Worm (Caenorhabditis elegans) whole organism, young adult: Measurements from ENCODE around the gene R01H2.1.
A peak's percentile ranks its signal among the peaks of the same experiment; 100 is the strongest.

Source experiments
- B0261.1 ChIP-seq: sonication (generic microtip); optimal IDR thresholded peaks from 2 replicates; lab custom pipeline; 2016; ENCODE audit warnings: mild to moderate bottlenecking, missing genetic modification characterization, moderate library complexity, missing compliant biosample characterization
- B0336.3 ChIP-seq: fragments of 200-800 bp; sonication (Bioruptor generic); IDR thresholded peaks from 2 replicates; pipeline ENCODE4 v1.3.6; 2022; ENCODE audit warnings: missing genetic modification characterization, missing compliant biosample characterization
- C06A6.2 ChIP-seq: fragments of 200-800 bp; sonication (Bioruptor generic); conservative IDR thresholded peaks from 2 replicates; pipeline ENCODE4 v1.3.6; 2022; ENCODE audit warnings: missing genetic modification characterization, missing compliant biosample characterization
- F23B12.7 ChIP-seq: sonication (generic microtip); optimal IDR thresholded peaks from 2 replicates; lab custom pipeline; 2017; ENCODE audit warnings: missing genetic modification characterization, mild to moderate bottlenecking, missing compliant biosample characterization, antibody characterized with exemption, moderate library complexity; ENCODE audit not compliant: insufficient read depth
- F37B4.10 ChIP-seq: fragments of 200-800 bp; sonication (Bioruptor generic); IDR thresholded peaks from 2 replicates; pipeline ENCODE4 v1.3.6; 2022; ENCODE audit warnings: missing genetic modification characterization, missing compliant biosample characterization
- F39B2.1 ChIP-seq: fragments of 200-800 bp; sonication (Bioruptor generic); IDR thresholded peaks from 2 replicates; pipeline ENCODE4 v1.3.6; 2022; ENCODE audit warnings: missing genetic modification reagents, missing genetic modification characterization, missing compliant biosample characterization
- F52B5.7 ChIP-seq: sonication (generic microtip); optimal IDR thresholded peaks from 2 replicates; lab custom pipeline; 2016; ENCODE audit warnings: mild to moderate bottlenecking, missing genetic modification characterization, missing compliant biosample characterization
- F57A8.1 ChIP-seq: fragments of 200-800 bp; sonication (Bioruptor generic); optimal IDR thresholded peaks from 2 replicates; lab custom pipeline; 2018; ENCODE audit warnings: mild to moderate bottlenecking, missing genetic modification characterization, moderate library complexity, missing compliant biosample characterization
- F57C9.4 ChIP-seq: sonication (generic microtip); optimal IDR thresholded peaks from 2 replicates; lab custom pipeline; 2017; ENCODE audit warnings: mild to moderate bottlenecking, missing genetic modification characterization, missing compliant biosample characterization
- T26A5.8 ChIP-seq: sonication (generic microtip); optimal IDR thresholded peaks from 2 replicates; lab custom pipeline; 2016; ENCODE audit warnings: missing genetic modification characterization, missing compliant biosample characterization
- Y53F4B.3 ChIP-seq: fragments of 200-800 bp; sonication (Bioruptor generic); IDR thresholded peaks from 2 replicates; pipeline ENCODE4 v1.3.6; 2022; ENCODE audit warnings: missing genetic modification reagents, missing genetic modification characterization, missing compliant biosample characterization
- Y56A3A.18 ChIP-seq: fragments of 200-800 bp; sonication (Bioruptor generic); IDR thresholded peaks from 2 replicates; pipeline ENCODE4 v1.3.6; 2022; ENCODE audit warnings: missing genetic modification reagents, missing genetic modification characterization, missing compliant biosample characterization
- Y67H2A.10 ChIP-seq: fragments of 200-800 bp; sonication (Bioruptor generic); conservative IDR thresholded peaks from 2 replicates; pipeline ENCODE4 v1.3.6; 2022; ENCODE audit warnings: missing genetic modification reagents, missing genetic modification characterization, missing compliant biosample characterization
- Y95B8A.8 ChIP-seq: fragments of 200-800 bp; sonication (Bioruptor generic); IDR thresholded peaks from 2 replicates; pipeline ENCODE4 v1.3.6; 2022; ENCODE audit warnings: missing genetic modification reagents, missing genetic modification characterization, missing compliant biosample characterization
- ZK185.1 ChIP-seq: sonication (generic microtip); optimal IDR thresholded peaks from 2 replicates; lab custom pipeline; 2016; ENCODE audit warnings: mild to moderate bottlenecking, missing genetic modification characterization, missing compliant biosample characterization; ENCODE audit not compliant: poor library complexity, severe bottlenecking
- bed-2 ChIP-seq: fragments of 200-800 bp; sonication (Bioruptor generic); IDR thresholded peaks from 2 replicates; pipeline ENCODE4 v1.3.6; 2022; ENCODE audit warnings: missing genetic modification reagents, missing genetic modification characterization, missing compliant biosample characterization
- ceh-91 ChIP-seq: fragments of 200-800 bp; sonication (Bioruptor generic); IDR thresholded peaks from 2 replicates; pipeline ENCODE4 v1.3.6; 2022; ENCODE audit warnings: missing genetic modification reagents, missing genetic modification characterization, missing compliant biosample characterization
- die-1 ChIP-seq: sonication (generic microtip); optimal IDR thresholded peaks from 2 replicates; lab custom pipeline; 2016; ENCODE audit warnings: missing genotype, mild to moderate bottlenecking, missing genetic modification characterization, missing compliant biosample characterization
- dox-1 ChIP-seq: fragments of 200-800 bp; sonication (Bioruptor generic); IDR thresholded peaks from 2 replicates; pipeline ENCODE4 v1.3.6; 2022; ENCODE audit warnings: missing genetic modification reagents, missing genetic modification characterization, missing compliant biosample characterization
- efl-1 ChIP-seq: fragments of 150-350 bp; optimal IDR thresholded peaks from 2 replicates; lab custom pipeline; 2014; ENCODE audit warnings: missing biosample characterization, missing genetic modification reagents, missing genetic modification characterization
- egrh-3 ChIP-seq: fragments of 200-800 bp; sonication (Bioruptor generic); IDR thresholded peaks from 2 replicates; pipeline ENCODE4 v1.3.6; 2022; ENCODE audit warnings: missing genetic modification reagents, missing genetic modification characterization, missing compliant biosample characterization
- ekl-4 ChIP-seq: fragments of 200-800 bp; sonication (Bioruptor generic); IDR thresholded peaks from 2 replicates; pipeline ENCODE4 v1.3.6; 2022; ENCODE audit warnings: missing genetic modification reagents, missing genetic modification characterization, missing compliant biosample characterization
- ets-4 ChIP-seq: fragments of 200-800 bp; sonication (Bioruptor generic); optimal IDR thresholded peaks from 2 replicates; lab custom pipeline; 2018; ENCODE audit warnings: mild to moderate bottlenecking, missing genetic modification characterization, missing compliant biosample characterization
- fkh-3 ChIP-seq: sonication (generic microtip); optimal IDR thresholded peaks from 2 replicates; lab custom pipeline; 2016; ENCODE audit warnings: mild to moderate bottlenecking, missing genetic modification characterization, missing compliant biosample characterization
- hlh-12 ChIP-seq: sonication (generic microtip); optimal IDR thresholded peaks from 2 replicates; lab custom pipeline; 2016; ENCODE audit warnings: missing genetic modification characterization, missing compliant biosample characterization
- hlh-26 ChIP-seq: fragments of 200-800 bp; sonication (Bioruptor generic); conservative IDR thresholded peaks from 2 replicates; pipeline ENCODE4 v1.3.6; 2022; ENCODE audit warnings: missing genetic modification reagents, missing genetic modification characterization, missing compliant biosample characterization
- hrde-1 ChIP-seq: sonication (generic microtip); optimal IDR thresholded peaks from 2 replicates; lab custom pipeline; 2016; ENCODE audit warnings: missing genetic modification characterization, mild to moderate bottlenecking, missing compliant biosample characterization, moderate library complexity, missing genotype, missing genetic modification reagents, borderline replicate concordance
- hsf-1 ChIP-seq: fragments of 200-800 bp; sonication (Bioruptor generic); IDR thresholded peaks from 2 replicates; pipeline ENCODE4 v1.3.6; 2022; ENCODE audit warnings: missing genetic modification reagents, missing genetic modification characterization, missing compliant biosample characterization
- lin-35 ChIP-seq, 3 experiments: fragments of 150-350 bp in 2 of 3; sonication (generic microtip) in 1 of 3; optimal IDR thresholded peaks; 2 replicates each; lab custom pipeline; 2014 to 2018; ENCODE audit warnings: missing biosample characterization in 3 of 3, missing genetic modification characterization in 3 of 3, missing genetic modification reagents in 3 of 3
- madf-10 ChIP-seq: sonication (generic microtip); optimal IDR thresholded peaks from 2 replicates; lab custom pipeline; 2016; ENCODE audit warnings: mild to moderate bottlenecking, missing genetic modification characterization, missing compliant biosample characterization
- madf-6 ChIP-seq: fragments of 200-800 bp; sonication (Bioruptor generic); IDR thresholded peaks from 2 replicates; pipeline ENCODE4 v1.3.6; 2022; ENCODE audit warnings: missing genetic modification reagents, missing genetic modification characterization, missing compliant biosample characterization
- madf-8 ChIP-seq: fragments of 200-800 bp; sonication (Bioruptor generic); conservative IDR thresholded peaks from 2 replicates; pipeline ENCODE4 v1.3.6; 2022; ENCODE audit warnings: missing genetic modification reagents, missing genetic modification characterization, missing compliant biosample characterization
- mxl-1 ChIP-seq: sonication (generic microtip); optimal IDR thresholded peaks from 2 replicates; lab custom pipeline; 2016; ENCODE audit warnings: missing genetic modification characterization, missing compliant biosample characterization
- nhr-120 ChIP-seq: fragments of 200-800 bp; sonication (Bioruptor generic); IDR thresholded peaks from 2 replicates; pipeline ENCODE4 v1.3.6; 2022; ENCODE audit warnings: missing genetic modification characterization, missing compliant biosample characterization
- nhr-179 ChIP-seq: sonication (generic microtip); optimal IDR thresholded peaks from 2 replicates; lab custom pipeline; 2016; ENCODE audit warnings: mild to moderate bottlenecking, missing genetic modification characterization, missing compliant biosample characterization
- pha-4 ChIP-seq: fragments of 150-350 bp; sonication (generic microtip); optimal IDR thresholded peaks from 2 replicates; lab custom pipeline; 2014; ENCODE audit warnings: missing biosample characterization, missing genetic modification reagents, missing genetic modification characterization
- repo-1 ChIP-seq: sonication (generic microtip); optimal IDR thresholded peaks from 2 replicates; lab custom pipeline; 2017; ENCODE audit warnings: mild to moderate bottlenecking, missing genetic modification characterization, missing compliant biosample characterization
- rpc-1 ChIP-seq, 2 experiments: fragments of 150-350 bp in 1 of 2; sonication (generic microtip) in 1 of 2; optimal IDR thresholded peaks; 2 replicates each; lab custom pipeline; 2014 to 2018; ENCODE audit warnings: missing biosample characterization in 1 of 2, missing genetic modification characterization in 1 of 2, missing genetic modification reagents in 1 of 2, missing genotype in 1 of 2
- snpc-1.1 ChIP-seq: sonication (generic microtip); optimal IDR thresholded peaks from 2 replicates; lab custom pipeline; 2017; ENCODE audit warnings: missing genetic modification characterization, mild to moderate bottlenecking, missing compliant biosample characterization, antibody characterized with exemption, moderate library complexity, missing genotype, missing genetic modification reagents; ENCODE audit not compliant: insufficient read depth
- snpc-3.4 ChIP-seq: sonication (generic microtip); optimal IDR thresholded peaks from 2 replicates; lab custom pipeline; 2017; ENCODE audit warnings: missing genetic modification characterization, mild to moderate bottlenecking, missing compliant biosample characterization, antibody characterized with exemption, moderate library complexity, missing genotype, missing genetic modification reagents
- tbp1 ChIP-seq: fragments of 200-800 bp; sonication (Bioruptor generic); optimal IDR thresholded peaks from 2 replicates; lab custom pipeline; 2018; ENCODE audit warnings: mild to moderate bottlenecking, missing genetic modification characterization, missing compliant biosample characterization
- zfh-2 ChIP-seq: fragments of 200-800 bp; sonication (Bioruptor generic); conservative IDR thresholded peaks from 2 replicates; pipeline ENCODE4 v1.3.6; 2022; ENCODE audit warnings: missing genetic modification reagents, missing genetic modification characterization, missing compliant biosample characterization
- ztf-25 ChIP-seq: fragments of 200-800 bp; sonication (Bioruptor generic); IDR thresholded peaks from 2 replicates; pipeline ENCODE4 v1.3.6; 2022; ENCODE audit warnings: missing genetic modification reagents, missing genetic modification characterization, missing compliant biosample characterization
- ztf-3 ChIP-seq: fragments of 200-800 bp; sonication (Bioruptor generic); optimal IDR thresholded peaks from 2 replicates; lab custom pipeline; 2018; ENCODE audit warnings: mild to moderate bottlenecking, missing genetic modification characterization, missing compliant biosample characterization

Gene R01H2.1

ce11 chrIII:7062580-7062979, at the start of gene R01H2.1:
Gene R01H2.1 (plus strand): TSS chrIII:7062880.
- TF ChIP-seq repo-1 (tag; lab: Kevin White, UChicago) (no peak), hlh-26 (no peak), die-1 (tag; lab: Kevin White, UChicago) (no peak)
- TF ChIP-seq, all 124 proteins: peak for 0

DNA sequence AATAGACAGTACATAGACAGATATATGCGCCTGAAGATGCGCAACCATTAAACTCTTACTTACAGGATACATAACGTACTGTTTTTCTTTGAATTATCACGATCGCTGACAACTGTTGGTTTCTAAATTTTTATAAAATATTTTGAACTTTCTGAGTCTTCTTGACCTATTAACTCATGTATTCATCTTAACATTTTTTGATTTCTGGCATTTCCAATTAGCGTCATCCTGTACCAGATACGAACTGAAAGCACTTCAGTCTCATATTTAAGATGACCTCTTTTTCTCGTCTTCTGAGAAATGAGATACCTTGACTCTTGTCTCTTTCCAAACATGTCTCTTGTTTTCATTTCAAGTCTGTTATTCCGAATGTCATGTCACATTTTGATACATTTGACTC, 48.9 kb upstream of the R01H2.1 start:
- TF ChIP-seq mxl-1 (tag; lab: Kevin White, UChicago), result no peak
- no peak for TF ChIP-seq F23B12.7 (tag; lab: Kevin White, UChicago)
- no peak for TF ChIP-seq ZK185.1 (tag; lab: Kevin White, UChicago)
- TF ChIP-seq efl-1 (GFP tag; lab: Kevin White, UChicago), result no peak
- no peak for TF ChIP-seq F57C9.4 (tag; lab: Kevin White, UChicago)
- no peak for TF ChIP-seq nhr-179 (tag; lab: Kevin White, UChicago)
- TF ChIP-seq ceh-91, result no peak
- no peak for TF ChIP-seq Y53F4B.3
- no peak for TF ChIP-seq C06A6.2 (GFP tag; lab: Robert Waterston, UW)
- TF ChIP-seq fkh-3 (tag; lab: Kevin White, UChicago), result no peak

DNA sequence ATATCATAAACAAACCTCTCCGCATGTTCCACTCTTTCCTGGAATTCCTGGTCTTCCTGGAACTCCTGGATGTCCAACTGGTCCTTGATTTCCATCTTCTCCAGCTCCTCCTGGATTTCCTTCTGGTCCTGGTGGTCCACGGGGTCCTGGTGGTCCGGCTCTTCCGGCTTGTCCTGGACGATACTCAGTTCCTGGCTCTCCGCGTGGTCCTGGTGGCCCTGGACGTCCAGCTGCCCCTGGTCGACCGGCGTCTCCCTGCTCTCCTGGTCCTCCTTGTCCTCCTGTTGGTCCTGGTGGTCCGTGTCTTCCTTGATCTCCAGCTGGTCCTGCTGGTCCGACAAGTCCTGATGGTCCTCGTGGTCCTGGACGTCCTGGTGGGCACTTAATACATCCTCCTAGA, 43.0 kb upstream of the R01H2.1 start:
- no peak for TF ChIP-seq madf-6 (GFP tag; lab: Robert Waterston, UW)
- TF ChIP-seq hsf-1 (GFP tag; lab: Robert Waterston, UW), result no peak
- TF ChIP-seq ztf-25 (GFP tag; lab: Robert Waterston, UW), result 0 out of 2 replicates have a peak, but pooled peaks have one; percentile 33
- peak; percentile 92 for TF ChIP-seq zfh-2
- TF ChIP-seq ztf-3 (GFP tag; lab: Kevin White, UChicago), result no peak
- no peak for TF ChIP-seq lin-35 (GFP tag; optimal IDR thresholded peaks at IDR 0.05; lab: Kevin White, UChicago)
- no peak for TF ChIP-seq tbp1 (GFP tag; lab: Kevin White, UChicago)
- TF ChIP-seq F57C9.4 (tag; lab: Kevin White, UChicago), result no peak
- TF ChIP-seq Y95B8A.8 (GFP tag; lab: Robert Waterston, UW), result no peak
- TF ChIP-seq bed-2 (GFP tag; lab: Robert Waterston, UW), result no peak
- no peak for TF ChIP-seq F52B5.7 (tag; lab: Kevin White, UChicago)
- no peak for TF ChIP-seq madf-10 (tag; lab: Kevin White, UChicago)
- no peak for TF ChIP-seq ekl-4 (GFP tag; lab: Robert Waterston, UW)
- no peak for TF ChIP-seq F39B2.1 (GFP tag; lab: Robert Waterston, UW)
- no peak for TF ChIP-seq hlh-12 (tag; lab: Kevin White, UChicago)
- no peak for TF ChIP-seq Y56A3A.18
- TF ChIP-seq egrh-3 (GFP tag; lab: Robert Waterston, UW), result peak; percentile 90
- TF ChIP-seq ceh-91, result no peak
- TF ChIP-seq pha-4, result no peak
- no peak for TF ChIP-seq F57A8.1 (GFP tag; lab: Kevin White, UChicago)
- TF ChIP-seq mxl-1 (tag; lab: Kevin White, UChicago), result no peak
- TF ChIP-seq Y67H2A.10 (GFP tag; lab: Robert Waterston, UW), result no peak
- TF ChIP-seq snpc-1.1 (tag; lab: Kevin White, UChicago), result no peak
- no peak for TF ChIP-seq madf-8 (GFP tag; lab: Robert Waterston, UW)
- no peak for TF ChIP-seq ets-4 (GFP tag; lab: Kevin White, UChicago)

- TF ChIP-seq hrde-1 (tag; lab: Kevin White, UChicago) (no peak), ekl-4 (GFP tag; lab: Robert Waterston, UW) (no peak), snpc-3.4 (no peak), bed-2 (GFP tag; lab: Robert Waterston, UW) (no peak), nhr-120 (GFP tag; lab: Robert Waterston, UW) (no peak), F37B4.10 (no peak), T26A5.8 (tag; lab: Kevin White, UChicago) (no peak), B0336.3 (GFP tag; lab: Robert Waterston, UW) (no peak), rpc-1 (optimal IDR thresholded peaks at IDR 0.05; lab: Kevin White, UChicago) (no peak), rpc-1 (tag; optimal IDR thresholded peaks at IDR 0.05; lab: Kevin White, UChicago) (no peak), pha-4 (no peak), B0261.1 (no peak), dox-1 (GFP tag; lab: Robert Waterston, UW) (no peak)
Measured at ce11 chrIII:7020500-7020899, 42.2 kb upstream of the R01H2.1 start, which contains the start of gene col-8. Gene col-8 (minus strand): TSS chrIII:7020600.
